Fruit fly (Drosophila melanogaster) whole organism, adult: Measurements from ENCODE around the gene CG33107.

Experiments used
- CG11617 ChIP-seq: fragments of 200-800 bp; sonication (Bioruptor generic); optimal IDR thresholded peaks from 2 replicates; lab custom pipeline; 2017; ENCODE audit warnings: mild to moderate bottlenecking, missing biosample characterization, missing genetic modification reagents, missing genetic modification characterization
- CG1620 ChIP-seq: fragments of 200-800 bp; sonication (Bioruptor generic); optimal IDR thresholded peaks from 2 replicates; lab custom pipeline; 2016; ENCODE audit warnings: missing biosample characterization, missing genetic modification characterization
- CG5204 ChIP-seq: fragments of 200-800 bp; sonication (Bioruptor generic); optimal IDR thresholded peaks from 2 replicates; lab custom pipeline; 2016; ENCODE audit warnings: missing biosample characterization, missing genetic modification characterization
- Mnt ChIP-seq: fragments of 200-800 bp; sonication (Bioruptor generic); optimal IDR thresholded peaks from 2 replicates; lab custom pipeline; 2016; ENCODE audit warnings: missing biosample characterization, mild to moderate bottlenecking, missing genetic modification characterization
- bab1 ChIP-seq: fragments of 200-800 bp; sonication (Bioruptor generic); optimal IDR thresholded peaks from 3 replicates; lab custom pipeline; 2019; ENCODE audit warnings: missing biosample characterization, mild to moderate bottlenecking, missing genetic modification characterization, moderate library complexity
- cic ChIP-seq: fragments of 200-800 bp; sonication (Bioruptor generic); optimal IDR thresholded peaks from 2 replicates; lab custom pipeline; 2017; ENCODE audit warnings: missing biosample characterization, mild to moderate bottlenecking, missing genetic modification characterization, moderate library complexity
- kay ChIP-seq: fragments of 200-800 bp; sonication (Bioruptor generic); peaks from one replicate; lab custom pipeline; 2016; ENCODE audit warnings: missing biosample characterization, missing genetic modification characterization, borderline replicate concordance

DNA sequence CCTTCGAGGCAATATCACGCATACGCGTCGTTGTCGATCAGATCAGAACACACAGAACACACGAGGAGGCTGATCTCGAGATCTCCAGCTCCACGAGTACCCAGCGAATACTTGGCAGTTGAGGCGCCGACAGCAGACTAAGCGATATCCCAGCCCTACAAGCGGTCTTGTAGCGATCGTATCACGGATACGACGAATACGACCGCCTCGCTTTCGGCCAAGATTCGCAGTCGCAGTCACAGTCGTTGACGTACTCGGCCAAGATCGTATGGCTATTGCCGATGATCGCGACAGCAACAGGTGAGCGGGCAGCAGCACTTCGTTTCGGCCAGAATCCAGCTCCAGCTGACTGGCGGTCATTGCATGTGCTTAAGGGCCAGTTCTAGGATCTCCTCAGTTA is 44.8 kb downstream of the CG33107 start, which contains the start of gene CG5326:
- TF ChIP-seq Mnt (GFP tag; lab: Kevin White, UChicago) (no peak), CG11617 (GFP tag; lab: Kevin White, UChicago) (no peak), CG5204 (GFP tag; lab: Kevin White, UChicago) (no peak), cic (GFP tag; lab: Kevin White, UChicago) (no peak), kay (GFP tag; lab: Kevin White, UChicago) (no peak), CG1620 (GFP tag; lab: Kevin White, UChicago) (no peak), bab1 (GFP tag; lab: Kevin White, UChicago) (no peak)
